Worm (Caenorhabditis elegans): ENCODE results near the gene inx-11.

inx-11 gene

DNA sequence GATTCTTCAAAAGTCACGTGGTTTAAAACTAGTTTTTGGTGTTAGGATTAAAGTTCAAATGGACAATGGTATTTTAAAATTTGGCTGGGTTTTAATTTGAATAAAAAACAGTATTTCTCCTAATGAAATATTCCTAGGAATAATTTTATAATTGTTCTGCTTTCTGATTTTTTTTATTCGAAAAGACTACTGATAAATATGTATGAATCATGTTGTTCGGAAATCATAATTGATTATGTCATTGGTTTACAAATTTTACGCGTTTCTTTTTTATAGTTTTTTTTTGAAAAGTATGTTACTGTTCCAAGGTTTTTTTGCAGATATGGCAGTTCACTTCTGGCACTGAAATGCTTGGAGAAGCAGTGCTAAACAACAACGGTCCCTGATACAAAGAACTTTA lies 18.7 kb upstream of the inx-11 start, which contains the start of gene F28C1.3:
TSS of gene F28C1.3 (plus strand) at position 301 of the 400 bp plus-strand sequence.
- no peak for TF ChIP-seq nhr-76 (tag; optimal IDR thresholded peaks at IDR 0.05)

DNA sequence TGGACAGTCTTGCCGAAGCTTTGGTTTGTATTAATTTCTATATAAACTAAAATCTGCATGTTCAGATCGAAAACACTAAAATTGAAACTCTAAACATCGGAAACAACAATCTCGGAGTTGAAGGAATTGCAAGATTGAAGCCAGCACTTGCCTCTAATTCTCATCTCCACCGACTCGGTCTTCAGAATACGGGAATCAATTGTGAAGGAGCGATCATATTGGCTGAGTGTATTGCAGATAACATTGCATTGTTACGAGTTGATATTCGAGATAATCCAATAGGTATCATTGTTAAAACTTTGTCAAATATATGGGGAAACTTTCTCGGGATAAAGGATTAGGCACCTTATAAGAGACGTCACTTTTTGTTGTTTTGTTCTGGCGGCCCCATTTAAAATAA lies 16.7 kb upstream of the inx-11 start:
- TF ChIP-seq pha-4 (tag; optimal IDR thresholded peaks at IDR 0.05) (no peak), egl-5 (tag; optimal IDR thresholded peaks at IDR 0.05) (no peak), nhr-25 (tag; optimal IDR thresholded peaks at IDR 0.05) (no peak), lsy-12 (tag; optimal IDR thresholded peaks at IDR 0.05) (no peak), aly-2 (tag; optimal IDR thresholded peaks at IDR 0.05) (no peak), jun-1 (tag; optimal IDR thresholded peaks at IDR 0.05) (no peak), ztf-11 (tag; optimal IDR thresholded peaks at IDR 0.05) (no peak), unc-39 (tag; optimal IDR thresholded peaks at IDR 0.05) (no peak), ceh-82 (tag; optimal IDR thresholded peaks at IDR 0.05) (no peak), ama-1 (optimal IDR thresholded peaks at IDR 0.05) (no peak), ceh-16 (tag; optimal IDR thresholded peaks at IDR 0.05) (no peak), eor-1 (tag; optimal IDR thresholded peaks at IDR 0.05) (no peak), nhr-11 (tag; optimal IDR thresholded peaks at IDR 0.05) (no peak), lin-39 (tag; optimal IDR thresholded peaks at IDR 0.05) (no peak), nhr-67 (tag; optimal IDR thresholded peaks at IDR 0.05) (no peak), unc-62 (GFP tag; optimal IDR thresholded peaks at IDR 0.05) (no peak), nhr-23 (tag; optimal IDR thresholded peaks at IDR 0.05) (no peak), nfya-1 (tag; optimal IDR thresholded peaks at IDR 0.05; ENCODE audit: insufficient read depth) (no peak)

DNA sequence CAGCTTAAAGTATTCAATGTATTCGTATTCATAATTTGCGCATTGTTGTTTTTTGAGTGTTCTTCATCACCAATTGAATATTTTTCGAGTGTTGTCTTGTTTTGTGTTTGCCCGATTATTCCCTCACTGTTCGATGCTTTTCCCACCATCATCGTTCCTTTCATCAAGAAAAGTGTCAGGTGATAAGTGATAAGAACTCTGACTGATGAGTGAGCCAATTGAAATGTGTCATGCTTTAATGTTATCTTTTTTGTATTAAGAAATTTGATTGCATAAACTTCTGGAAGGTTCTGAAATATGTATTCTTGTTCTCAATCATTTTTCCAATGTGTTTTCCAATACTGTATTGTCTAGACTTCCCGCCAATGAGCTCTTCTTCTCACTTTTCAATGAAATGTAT lies 11.7 kb upstream of the inx-11 start:
- peak; percentile 69 for TF ChIP-seq pha-4 (tag; optimal IDR thresholded peaks at IDR 0.05)
- no peak for TF ChIP-seq elt-1 (tag; optimal IDR thresholded peaks at IDR 0.05)
- TF ChIP-seq nhr-76 (tag; optimal IDR thresholded peaks at IDR 0.05) = no peak
- no peak for TF ChIP-seq lin-15B (tag; optimal IDR thresholded peaks at IDR 0.05)
- TF ChIP-seq hmg-11 (tag; optimal IDR thresholded peaks at IDR 0.05) = no peak
- no peak for TF ChIP-seq egl-27 (tag; optimal IDR thresholded peaks at IDR 0.05)
- no peak for TF ChIP-seq nhr-28 (tag; optimal IDR thresholded peaks at IDR 0.05)
- TF ChIP-seq pqm-1 (tag; optimal IDR thresholded peaks at IDR 0.05) = peak; percentile 59
- TF ChIP-seq jun-1 (tag; optimal IDR thresholded peaks at IDR 0.05) = peak; percentile 59
- TF ChIP-seq elt-2 (tag; optimal IDR thresholded peaks at IDR 0.05) = peak; percentile 91
- no peak for TF ChIP-seq mml-1 (tag; optimal IDR thresholded peaks at IDR 0.05)

DNA sequence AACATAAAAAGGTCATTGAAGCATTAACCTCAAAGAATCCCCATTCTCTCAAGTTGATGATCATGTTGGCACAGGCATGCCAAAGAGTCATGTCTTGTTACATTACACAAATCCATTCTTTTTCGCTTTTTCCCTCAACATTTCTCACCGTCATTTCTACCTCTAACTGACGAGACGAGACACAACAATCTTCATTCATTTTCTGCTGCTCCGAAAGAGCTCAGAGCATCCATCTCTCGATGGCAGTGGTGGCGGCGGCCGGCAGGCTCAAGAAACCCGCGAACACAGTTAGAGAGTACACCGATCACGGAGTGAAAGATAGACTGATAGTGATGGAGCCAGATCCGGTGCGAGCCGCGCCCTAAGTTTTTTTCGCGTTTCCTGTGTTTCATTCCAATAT lies 9.9 kb upstream of the inx-11 start:
- TF ChIP-seq mdl-1 (tag; optimal IDR thresholded peaks at IDR 0.05) (no peak), lin-39 (tag; optimal IDR thresholded peaks at IDR 0.05) (peak; percentile 6)

DNA sequence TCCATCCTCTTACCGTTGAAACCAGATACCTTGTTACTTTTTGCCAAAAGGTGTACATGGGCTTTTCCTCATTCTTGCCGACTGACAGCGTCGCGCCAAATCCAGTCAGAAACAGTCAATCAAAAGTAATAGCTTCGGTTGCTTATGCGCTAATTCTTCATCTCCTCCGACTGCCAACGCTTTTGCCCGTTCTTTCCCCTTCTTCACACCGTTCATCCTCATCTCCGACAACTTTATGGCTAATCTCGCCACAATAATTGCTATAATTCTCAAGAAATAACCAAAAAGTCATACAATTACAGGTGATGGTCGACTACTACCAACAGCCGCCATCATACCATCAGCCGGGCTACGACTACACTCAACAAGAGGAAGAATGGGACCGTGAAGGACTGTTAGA lies 8.9 kb upstream of the inx-11 start, which contains the start of gene atn-1:
TSS of gene atn-1 (plus strand) at position 301 of the 400 bp plus-strand sequence.
- TF ChIP-seq sea-2 (GFP tag; optimal IDR thresholded peaks at IDR 0.05) (no peak), nhr-12 (tag; optimal IDR thresholded peaks at IDR 0.05) (no peak)

DNA sequence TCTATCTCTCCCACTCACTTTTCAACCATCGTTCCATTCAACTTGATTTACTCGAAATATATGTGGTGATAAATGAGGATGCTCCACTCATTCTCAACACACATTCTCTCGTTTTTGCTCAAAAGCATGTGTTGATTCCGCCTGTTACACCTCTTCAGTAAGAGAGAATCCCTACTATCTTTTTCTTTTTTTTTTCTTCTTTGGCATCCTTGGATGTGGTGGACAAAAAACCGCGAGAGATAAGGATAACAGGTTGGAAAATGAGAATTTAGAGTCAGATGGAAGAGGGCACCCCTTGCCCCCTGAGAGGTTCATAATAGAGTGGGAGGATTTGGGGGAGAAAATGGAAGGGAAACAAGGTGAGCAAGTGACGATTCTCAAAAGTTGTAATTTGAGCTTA lies 8.0 kb upstream of the inx-11 start:
- no peak for TF ChIP-seq lin-15B (tag; optimal IDR thresholded peaks at IDR 0.05)
- no peak for TF ChIP-seq fkh-10 (GFP tag; optimal IDR thresholded peaks at IDR 0.05)
- peak; percentile 23 for TF ChIP-seq nfya-1 (tag; optimal IDR thresholded peaks at IDR 0.05; ENCODE audit: insufficient read depth)
- TF ChIP-seq R02D3.7 (tag; optimal IDR thresholded peaks at IDR 0.05) = no peak
- TF ChIP-seq jun-1 (tag; optimal IDR thresholded peaks at IDR 0.05) = no peak
- no peak for TF ChIP-seq ceh-28 (tag; optimal IDR thresholded peaks at IDR 0.05)
- no peak for TF ChIP-seq nhr-11 (tag; optimal IDR thresholded peaks at IDR 0.05)
- peak; percentile 18 for TF ChIP-seq egl-5 (tag; optimal IDR thresholded peaks at IDR 0.05)

DNA sequence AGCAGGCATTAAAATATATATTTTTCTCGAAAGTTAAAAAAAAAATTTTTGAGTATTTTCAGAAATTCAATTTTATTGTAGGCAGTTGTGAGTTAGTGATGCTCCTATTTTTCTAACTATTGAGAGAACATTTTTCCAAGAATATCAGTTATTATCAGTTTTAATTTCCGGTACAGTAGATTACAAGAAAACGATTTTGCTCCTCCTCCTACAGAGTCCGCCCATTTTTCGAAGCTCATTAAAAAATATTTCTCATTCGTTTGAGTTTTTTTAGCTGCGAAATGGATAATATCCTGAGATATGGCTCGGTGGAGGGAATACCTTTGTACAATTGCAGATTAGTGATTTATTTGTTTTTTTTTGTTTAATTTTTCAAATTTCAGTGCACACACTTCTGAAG lies 2.4 kb upstream of the inx-11 start, which contains the start of gene srt-39:
TSS of gene srt-39 (plus strand) at position 301 of the 400 bp plus-strand sequence.
- TF ChIP-seq zag-1 (tag; optimal IDR thresholded peaks at IDR 0.05) (no peak), ceh-28 (tag; optimal IDR thresholded peaks at IDR 0.05) (no peak)
